Fruit fly (Drosophila melanogaster): ENCODE data around the gene SLIRP2.

The SLIRP2 gene

DNA sequence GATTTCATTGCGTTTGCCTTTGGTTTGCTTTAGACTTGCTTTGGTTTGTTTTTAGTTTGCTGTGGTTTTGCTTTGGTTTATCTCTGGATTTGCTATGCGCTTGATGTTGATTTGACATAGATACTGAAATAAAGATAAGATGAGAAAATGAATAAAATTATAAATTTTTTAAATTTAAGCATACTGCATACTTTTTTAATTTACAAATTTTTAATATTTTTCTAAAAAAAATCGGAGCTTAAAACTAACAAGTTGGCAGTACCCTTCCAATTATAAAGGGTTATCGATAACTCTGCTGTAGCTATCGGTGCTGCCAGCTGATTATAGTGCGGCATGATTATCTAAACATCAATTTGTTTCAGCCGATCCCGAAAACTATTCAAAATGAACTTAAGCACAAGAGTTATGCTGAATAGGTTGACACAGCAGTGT, 22.9 kb downstream of the SLIRP2 start, which contains the start of gene mRpL19:
Gene mRpL19, plus strand, starts transcription at position 307 of the 432 bp plus-strand sequence.
- TF ChIP-seq CG8301 (tag; optimal IDR thresholded peaks at IDR 0.05) (no peak), Pif1B (GFP tag; optimal IDR thresholded peaks at IDR 0.05) (no peak), CG4496 (GFP tag; IDR thresholded peaks at IDR 0.05) (no peak), CG13204 (GFP tag; optimal IDR thresholded peaks at IDR 0.05) (no peak), rn (GFP tag; IDR thresholded peaks at IDR 0.05) (no peak), EcR (GFP tag; optimal IDR thresholded peaks at IDR 0.05) (no peak), CG8159 (tag; optimal IDR thresholded peaks at IDR 0.05) (peak; percentile 25), D1 (tag; optimal IDR thresholded peaks at IDR 0.05) (no peak), CG17806 (tag; optimal IDR thresholded peaks at IDR 0.05) (peak; percentile 31), CG34367 (tag; optimal IDR thresholded peaks at IDR 0.05) (no peak), CG9948 (tag; optimal IDR thresholded peaks at IDR 0.05) (peak; percentile 16), CG10348 (GFP tag; IDR thresholded peaks at IDR 0.05) (no peak), CG32121 (GFP tag; IDR thresholded peaks at IDR 0.05) (peak; percentile 34; the same call in 1 of the 2 replicates), gl (tag; optimal IDR thresholded peaks at IDR 0.05) (no peak), Pif1A (GFP tag; optimal IDR thresholded peaks at IDR 0.05) (no peak), Ets98B (GFP tag; IDR thresholded peaks at IDR 0.05) (no peak), CG12605 (GFP tag; IDR thresholded peaks at IDR 0.05) (no peak), fd96Ca (GFP tag; IDR thresholded peaks at IDR 0.05) (no peak), CG15710 (tag; optimal IDR thresholded peaks at IDR 0.05) (peak; percentile 27), CG14655 (GFP tag; optimal IDR thresholded peaks at IDR 0.05) (no peak), Snoo (tag; optimal IDR thresholded peaks at IDR 0.05) (no peak)

DNA sequence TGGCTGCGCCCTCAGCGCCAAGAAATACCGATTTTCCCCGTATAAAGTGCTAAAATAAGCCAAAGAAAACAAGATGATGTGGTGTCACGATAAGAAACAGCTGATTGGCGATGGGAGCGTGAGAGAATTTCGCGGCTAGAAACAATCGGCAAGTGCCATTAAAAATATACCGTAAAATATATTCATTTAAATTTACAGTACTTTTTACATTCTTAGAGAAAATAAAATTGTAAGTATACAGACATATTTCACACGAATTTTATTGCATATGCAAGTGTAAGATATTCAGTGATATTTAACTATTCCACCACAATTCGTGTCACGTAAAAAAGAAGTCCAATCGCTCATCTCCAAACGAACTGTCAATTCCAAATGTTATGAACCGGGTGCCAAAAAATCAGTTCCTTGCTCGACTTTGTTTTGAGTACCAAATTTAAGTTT, 25.7 kb downstream of the SLIRP2 start, which contains the start of the genes Unc50, CG11755 and CG8043:
Gene Unc50, minus strand, starts transcription at position 54 of the 441 bp plus-strand sequence.
Gene CG11755, plus strand, starts transcription at position 356 of the 441 bp plus-strand sequence.
Gene CG8043, plus strand, starts transcription at position 356 of the 441 bp plus-strand sequence.
- TF ChIP-seq CG32121 (GFP tag; IDR thresholded peaks at IDR 0.05) (0 out of 2 replicates have a peak, but pooled peaks have one; percentile 50), Pif1A (GFP tag; optimal IDR thresholded peaks at IDR 0.05) (no peak), gl (tag; optimal IDR thresholded peaks at IDR 0.05) (no peak), Pif1B (GFP tag; optimal IDR thresholded peaks at IDR 0.05) (peak; percentile 62), CG12605 (GFP tag; IDR thresholded peaks at IDR 0.05) (no peak), Snoo (tag; optimal IDR thresholded peaks at IDR 0.05) (peak; percentile 59), CG9948 (tag; optimal IDR thresholded peaks at IDR 0.05) (peak; percentile 67), CG14655 (GFP tag; optimal IDR thresholded peaks at IDR 0.05) (no peak), CG13204 (GFP tag; optimal IDR thresholded peaks at IDR 0.05) (no peak), CG4496 (GFP tag; IDR thresholded peaks at IDR 0.05) (no peak), rn (GFP tag; IDR thresholded peaks at IDR 0.05) (peak; percentile 34; the same call in 1 of the 2 replicates), fd96Ca (GFP tag; IDR thresholded peaks at IDR 0.05) (peak; percentile 73), CG8301 (tag; optimal IDR thresholded peaks at IDR 0.05) (no peak), CG17806 (tag; optimal IDR thresholded peaks at IDR 0.05) (no peak), D1 (tag; optimal IDR thresholded peaks at IDR 0.05) (no peak), CG15710 (tag; optimal IDR thresholded peaks at IDR 0.05) (peak; percentile 66), Ets98B (GFP tag; IDR thresholded peaks at IDR 0.05) (peak; percentile 51), CG10348 (GFP tag; IDR thresholded peaks at IDR 0.05) (peak; percentile 27; the same call in 1 of the 2 replicates), CG34367 (tag; optimal IDR thresholded peaks at IDR 0.05) (peak; percentile 56), EcR (GFP tag; optimal IDR thresholded peaks at IDR 0.05) (no peak), CG8159 (tag; optimal IDR thresholded peaks at IDR 0.05) (peak; percentile 75)

DNA sequence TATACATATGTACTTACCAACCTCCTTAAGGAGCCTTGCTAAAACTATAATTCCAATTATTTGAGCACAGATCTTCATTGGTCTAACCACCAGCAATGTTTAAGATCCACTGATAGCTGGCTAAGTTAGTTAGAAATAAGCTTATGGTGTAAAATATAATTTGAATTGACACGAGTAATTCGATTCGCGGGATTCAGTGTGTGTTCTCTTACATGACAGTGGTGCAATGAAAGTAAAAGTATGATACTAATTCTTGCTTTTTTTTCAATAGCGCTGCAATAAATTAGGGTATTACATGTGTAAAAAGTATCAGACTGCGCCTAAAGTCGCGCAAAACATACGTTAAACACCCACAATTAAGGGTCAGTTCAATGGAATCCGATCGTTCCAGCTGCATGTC, 29.1 kb downstream of the SLIRP2 start, which contains the start of gene CG33325:
Gene CG33325, minus strand, starts transcription at position 101 of the 400 bp plus-strand sequence.
- TF ChIP-seq CG9948 (tag; optimal IDR thresholded peaks at IDR 0.05) (no peak), CG34367 (tag; optimal IDR thresholded peaks at IDR 0.05) (no peak), Snoo (tag; optimal IDR thresholded peaks at IDR 0.05) (no peak), Pif1A (GFP tag; optimal IDR thresholded peaks at IDR 0.05) (no peak)

DNA sequence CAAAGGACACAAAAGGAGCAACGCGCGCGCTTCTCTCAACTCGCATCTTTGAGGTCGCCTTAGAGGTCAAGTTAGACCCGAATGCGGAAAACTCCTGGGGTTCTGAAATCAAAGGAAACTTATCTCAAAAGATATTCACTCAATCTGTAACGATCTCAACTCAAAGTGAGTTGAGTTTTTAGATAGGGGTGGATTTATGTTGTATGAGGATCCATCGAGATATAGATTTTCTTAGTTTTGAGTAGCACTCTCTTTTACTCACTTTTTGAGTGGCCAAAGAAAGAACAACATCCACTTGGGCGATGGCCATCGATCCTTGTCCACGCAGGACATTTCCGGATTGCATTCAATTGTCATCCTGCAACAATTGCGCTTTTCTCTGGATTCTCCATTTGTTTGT, 29.7 kb downstream of the SLIRP2 start:
- TF ChIP-seq CG32121 (GFP tag; IDR thresholded peaks at IDR 0.05) (no peak), CG8159 (tag; optimal IDR thresholded peaks at IDR 0.05) (no peak), CG12605 (GFP tag; IDR thresholded peaks at IDR 0.05) (no peak), CG17806 (tag; optimal IDR thresholded peaks at IDR 0.05) (no peak), Ets98B (GFP tag; IDR thresholded peaks at IDR 0.05) (no peak), D1 (tag; optimal IDR thresholded peaks at IDR 0.05) (no peak), CG10348 (GFP tag; IDR thresholded peaks at IDR 0.05) (no peak), EcR (GFP tag; optimal IDR thresholded peaks at IDR 0.05) (no peak), CG13204 (GFP tag; optimal IDR thresholded peaks at IDR 0.05) (no peak), Pif1B (GFP tag; optimal IDR thresholded peaks at IDR 0.05) (no peak), Pif1A (GFP tag; optimal IDR thresholded peaks at IDR 0.05) (no peak), Snoo (tag; optimal IDR thresholded peaks at IDR 0.05) (no peak), CG9948 (tag; optimal IDR thresholded peaks at IDR 0.05) (no peak), CG34367 (tag; optimal IDR thresholded peaks at IDR 0.05) (no peak), CG8301 (tag; optimal IDR thresholded peaks at IDR 0.05) (no peak), fd96Ca (GFP tag; IDR thresholded peaks at IDR 0.05) (no peak), rn (GFP tag; IDR thresholded peaks at IDR 0.05) (no peak)

DNA sequence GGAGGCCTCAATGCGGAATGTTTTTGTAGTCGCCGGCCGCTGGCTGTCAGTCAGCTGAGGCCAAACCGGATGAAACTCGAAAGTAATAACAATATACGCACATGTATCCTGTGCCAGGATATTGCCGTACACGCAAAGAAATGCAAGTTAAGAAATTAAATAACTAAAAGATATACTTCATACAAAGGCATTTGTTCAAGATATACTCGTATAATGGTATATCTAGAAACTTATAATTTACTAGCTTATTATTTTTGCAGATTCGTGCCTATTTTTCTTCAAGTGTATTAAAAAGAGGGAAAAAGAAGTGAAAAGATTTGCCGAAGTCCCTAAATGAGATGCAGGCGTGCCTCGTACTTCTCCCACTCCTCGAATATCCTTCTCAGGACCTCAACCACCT, 32.4 kb downstream of the SLIRP2 start:
- TF ChIP-seq CG9948 (tag; optimal IDR thresholded peaks at IDR 0.05) (no peak), Ets98B (GFP tag; IDR thresholded peaks at IDR 0.05) (no peak), Pif1B (GFP tag; optimal IDR thresholded peaks at IDR 0.05) (no peak), CG13204 (GFP tag; optimal IDR thresholded peaks at IDR 0.05) (no peak), CG10348 (GFP tag; IDR thresholded peaks at IDR 0.05) (no peak), Snoo (tag; optimal IDR thresholded peaks at IDR 0.05) (no peak), CG15710 (tag; optimal IDR thresholded peaks at IDR 0.05) (no peak)
